Fruit fly (Drosophila melanogaster) whole organism, embryonic: ENCODE data around the gene CG32686.

Source experiments
- CG15514 ChIP-seq: fragments of 200-800 bp; sonication (Bioruptor generic); optimal IDR thresholded peaks from 3 replicates; lab custom pipeline; 2017; ENCODE audit warnings: missing biosample characterization, missing genetic modification characterization, mild to moderate bottlenecking, moderate library complexity, missing genetic modification reagents
- CG17802 ChIP-seq: fragments of 200-800 bp; sonication (Bioruptor generic); optimal IDR thresholded peaks from 2 replicates; lab custom pipeline; 2018; ENCODE audit warnings: missing biosample characterization, mild to moderate bottlenecking, missing genetic modification characterization, moderate library complexity
- CG6654 ChIP-seq: fragments of 200-800 bp; sonication (Bioruptor generic); optimal IDR thresholded peaks from 2 replicates; lab custom pipeline; 2017; ENCODE audit warnings: missing biosample characterization, mild to moderate bottlenecking, missing genetic modification characterization
- Sox102F ChIP-seq: fragments of 200-800 bp; sonication (Bioruptor generic); optimal IDR thresholded peaks from 2 replicates; lab custom pipeline; 2018; ENCODE audit warnings: missing biosample characterization, mild to moderate bottlenecking, missing genetic modification characterization, moderate library complexity
- caup ChIP-seq: fragments of 200-800 bp; sonication (Bioruptor generic); optimal IDR thresholded peaks from 3 replicates; lab custom pipeline; 2017; ENCODE audit warnings: missing biosample characterization, mild to moderate bottlenecking, missing genetic modification characterization, moderate library complexity; ENCODE audit not compliant: severe bottlenecking
- hbn ChIP-seq: fragments of 200-800 bp; sonication (Bioruptor generic); IDR thresholded peaks from 2 replicates; pipeline ENCODE4 v1.3.6; 2022; ENCODE audit warnings: missing biosample characterization, missing genetic modification characterization; ENCODE audit not compliant: partially characterized antibody
- lola ChIP-seq, 3 experiments: fragments of >200 bp in 2 of 3; fragments of 200-800 bp in 1 of 3; sonication (Bioruptor generic) in 1 of 3; optimal IDR thresholded peaks; 2 replicates each; lab custom pipeline; 2017 to 2019; ENCODE audit warnings: missing biosample characterization in 3 of 3, missing genetic modification characterization in 3 of 3, mild to moderate bottlenecking in 1 of 3, moderate library complexity in 1 of 3
- psq ChIP-seq: fragments of 200-800 bp; sonication (Bioruptor generic); optimal IDR thresholded peaks from 2 replicates; lab custom pipeline; 2017; ENCODE audit warnings: missing biosample characterization, missing genetic modification characterization

DNA sequence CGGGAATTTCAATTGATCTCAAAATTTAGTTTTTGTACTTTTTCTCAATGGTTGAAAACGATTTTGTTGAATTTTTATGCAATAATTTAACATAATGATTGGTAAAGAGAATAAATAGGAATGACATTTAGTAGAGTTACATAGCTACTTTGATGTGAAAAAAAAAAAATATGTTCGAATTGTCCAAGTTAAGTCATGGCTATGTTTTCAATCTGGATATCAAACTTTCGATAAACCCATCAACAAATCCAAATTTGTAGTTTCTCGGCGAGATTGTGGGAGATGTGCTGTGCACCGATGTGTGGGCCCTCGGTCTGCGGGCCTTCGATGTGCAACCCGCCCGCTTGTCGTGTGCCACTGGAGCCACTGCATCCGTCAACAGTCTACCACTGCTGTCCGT is at the start of gene CG32686, which contains the start of gene CG2898:
- no peak for TF ChIP-seq CG6654 (GFP tag; lab: Kevin White, UChicago)
- no peak for TF ChIP-seq CG17802 (tag; lab: Kevin White, UChicago)
- no peak for TF ChIP-seq hbn (GFP tag; lab: Robert Waterston, UW)
- TF ChIP-seq psq (GFP tag; lab: Kevin White, UChicago) = no peak
- TF ChIP-seq Sox102F (GFP tag; lab: Kevin White, UChicago) = no peak
- TF ChIP-seq caup (GFP tag; lab: Kevin White, UChicago) = no peak
- TF ChIP-seq CG15514 = no peak
- TF ChIP-seq lola (GFP tag; optimal IDR thresholded peaks at IDR 0.05; lab: Kevin White, UChicago) = no peak
